Worm (Caenorhabditis elegans) whole organism, L1 larva: ENCODE results near the gene fbxa-112.

Experiments
- C04F5.9 ChIP-seq: sonication (generic microtip); optimal IDR thresholded peaks from 2 replicates; lab custom pipeline; 2016; ENCODE audit warnings: missing genetic modification characterization, missing compliant biosample characterization
- F16B12.6 ChIP-seq: fragments of 150-350 bp; optimal IDR thresholded peaks from 2 replicates; lab custom pipeline; 2014; ENCODE audit warnings: missing biosample characterization, missing genetic modification characterization
- fos-1 ChIP-seq: fragments of 150-350 bp; optimal IDR thresholded peaks from 2 replicates; lab custom pipeline; 2014; ENCODE audit warnings: missing biosample characterization, missing genetic modification characterization
- nhr-20 ChIP-seq: sonication (generic microtip); optimal IDR thresholded peaks from 2 replicates; lab custom pipeline; 2016; ENCODE audit warnings: mild to moderate bottlenecking, missing genetic modification characterization, missing compliant biosample characterization
- nhr-237 ChIP-seq: fragments of 150-350 bp; optimal IDR thresholded peaks from 2 replicates; lab custom pipeline; 2014; ENCODE audit warnings: missing biosample characterization, missing genetic modification characterization
- skn-1 ChIP-seq: fragments of 150-350 bp; optimal IDR thresholded peaks from 2 replicates; lab custom pipeline; 2014; ENCODE audit warnings: missing biosample characterization, missing genetic modification characterization

- no peak for TF ChIP-seq F16B12.6
- TF ChIP-seq C04F5.9 (tag; lab: Kevin White, UChicago) = no peak
- TF ChIP-seq nhr-237 (tag; lab: Kevin White, UChicago) = no peak
- TF ChIP-seq skn-1 = no peak
- TF ChIP-seq nhr-20 (tag; lab: Kevin White, UChicago) = no peak
- no peak for TF ChIP-seq fos-1 (tag; lab: Kevin White, UChicago)
Measured at ce11 chrV:16921952-16922351, 26.0 kb downstream of the fbxa-112 start, which contains the start of gene Y102A5C.4.
